Fruit fly (Drosophila melanogaster): Measurements from ENCODE around the gene CG8100.
A peak's percentile ranks its signal among the peaks of the same experiment; 100 is the strongest.

The CG8100 gene

DNA sequence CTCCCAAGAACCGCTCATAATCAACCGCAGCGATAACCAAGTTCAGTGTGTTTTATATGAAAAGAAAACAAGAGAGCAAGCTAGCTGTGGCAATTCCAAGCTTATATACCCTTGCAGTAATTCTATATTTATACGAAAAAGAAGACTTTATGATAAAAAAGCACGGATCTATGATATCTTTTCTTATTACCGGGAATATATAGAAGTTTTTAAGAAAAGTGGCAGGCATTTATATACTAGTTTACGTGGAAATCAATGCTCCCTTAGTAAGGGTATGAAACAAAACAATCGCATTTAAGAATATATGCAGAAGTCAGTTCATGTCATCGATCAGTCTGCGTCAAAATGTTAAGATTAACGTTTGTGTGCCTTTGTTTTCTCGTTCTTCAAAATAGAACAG lies at the start of gene CG8100:
CG8100 (plus strand) TSS at position 333 of the 400 bp plus-strand sequence.
- TF ChIP-seq CTCF (optimal IDR thresholded peaks at IDR 0.05) = no peak
- TF ChIP-seq CG8478 (optimal IDR thresholded peaks at IDR 0.05) = no peak

- TF ChIP-seq CG8478 (optimal IDR thresholded peaks at IDR 0.05) = no peak
- TF ChIP-seq CTCF (optimal IDR thresholded peaks at IDR 0.05) = no peak
Observed at dm6 chr3L:14034476-14034875, 48.9 kb upstream of the CG8100 start, which contains the start of gene CG6661. TSS of gene CG6661 (plus strand) at chr3L:14034776.

dm6 chr3L:14036867-14037313 lies 46.5 kb upstream of the CG8100 start, which contains the start of gene Hsp110:
TSS of gene Hsp110 (plus strand) at chr3L:14037019.
- TF ChIP-seq CTCF (optimal IDR thresholded peaks at IDR 0.05) = peak in 1 of 2 experiments; percentile 5
- no peak for TF ChIP-seq CG8478 (optimal IDR thresholded peaks at IDR 0.05)

DNA sequence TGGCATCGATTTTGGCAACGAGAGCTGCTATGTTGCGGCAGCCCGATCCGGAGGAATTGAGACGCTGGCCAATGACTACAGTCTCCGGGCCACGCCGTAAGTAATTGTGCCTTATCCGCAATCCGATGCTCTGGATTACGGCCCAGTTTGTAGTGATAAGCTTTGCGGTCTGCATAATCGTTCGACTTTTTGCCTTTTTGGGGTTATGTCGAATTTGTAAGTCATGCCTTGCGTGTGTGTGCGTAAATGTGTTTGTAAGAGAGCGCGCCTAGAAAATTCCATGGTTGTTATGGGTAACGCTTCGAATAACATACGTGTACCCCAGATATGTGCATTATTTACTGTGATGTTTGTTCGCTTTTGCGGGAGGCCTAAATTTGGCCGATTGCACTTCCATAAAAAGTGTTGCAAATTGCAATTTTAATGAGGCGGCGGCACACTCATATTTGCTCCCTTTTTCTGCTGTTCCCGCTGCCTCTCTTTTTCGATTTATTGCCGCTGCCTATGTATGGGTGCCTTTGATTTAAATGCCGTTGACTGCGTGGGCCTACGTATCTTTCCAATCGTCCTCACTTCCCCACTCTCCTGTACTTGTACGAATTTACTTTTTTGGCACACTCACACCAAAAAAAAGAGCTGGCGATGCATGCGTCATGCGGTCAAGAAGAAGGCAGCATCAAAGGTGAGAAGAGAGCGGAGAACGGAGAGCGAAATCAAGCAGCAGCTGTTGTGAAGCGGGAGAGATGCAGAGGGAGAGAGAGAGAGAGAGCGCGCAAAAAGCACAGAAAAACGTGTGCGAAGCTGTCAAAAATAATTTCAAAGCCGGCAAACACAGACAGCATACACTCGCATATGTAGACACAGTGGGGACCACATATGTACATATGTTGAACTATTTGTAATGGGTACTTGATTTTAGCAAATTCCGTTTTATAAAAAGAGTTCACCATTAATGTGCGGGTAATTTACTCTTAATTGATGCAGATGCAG lies 45.5 kb upstream of the CG8100 start:
- TF ChIP-seq CG8478 (optimal IDR thresholded peaks at IDR 0.05) = no peak

DNA sequence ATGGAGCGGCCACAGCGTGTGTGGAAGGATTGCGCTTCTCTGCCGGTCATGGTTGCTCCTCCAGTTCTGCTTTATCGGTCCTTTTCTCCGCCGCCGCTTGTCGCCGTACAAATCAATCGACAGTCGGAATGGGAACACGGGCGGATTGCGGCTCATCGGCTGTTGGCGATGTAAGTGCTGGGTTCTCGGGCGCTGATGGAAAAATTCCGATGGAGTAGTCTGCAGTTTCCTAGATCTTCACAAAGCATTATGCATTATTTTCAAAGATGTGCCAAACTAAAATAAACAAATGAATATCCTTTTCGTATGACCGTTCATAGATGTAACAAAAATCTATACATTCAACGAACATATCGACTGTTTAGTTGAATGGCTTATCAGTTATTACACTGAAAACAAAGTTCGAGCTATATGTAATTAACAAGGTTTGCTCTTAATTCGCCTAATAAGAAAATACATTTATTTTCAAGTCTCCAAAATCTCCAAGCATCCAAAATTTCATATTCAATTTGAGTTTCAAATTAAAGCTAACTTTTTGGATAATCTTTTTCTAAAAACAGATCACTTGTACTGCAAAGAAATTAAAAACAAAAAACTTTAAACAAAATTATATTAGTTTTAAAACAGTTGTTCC lies 33.7 kb upstream of the CG8100 start, which contains the start of gene Neurl4:
Neurl4 (minus strand) TSS at position 273 of the 634 bp plus-strand sequence.
- TF ChIP-seq CTCF (optimal IDR thresholded peaks at IDR 0.05) (no peak), CG8478 (optimal IDR thresholded peaks at IDR 0.05) (no peak)

- TF ChIP-seq CG8478 (optimal IDR thresholded peaks at IDR 0.05) = no peak
- no peak for TF ChIP-seq CTCF (optimal IDR thresholded peaks at IDR 0.05)
Observed at dm6 chr3L:14050944-14051548, 32.4 kb upstream of the CG8100 start, which contains the start of gene CG6833. TSS of gene CG6833 (plus strand) at chr3L:14051206.

DNA sequence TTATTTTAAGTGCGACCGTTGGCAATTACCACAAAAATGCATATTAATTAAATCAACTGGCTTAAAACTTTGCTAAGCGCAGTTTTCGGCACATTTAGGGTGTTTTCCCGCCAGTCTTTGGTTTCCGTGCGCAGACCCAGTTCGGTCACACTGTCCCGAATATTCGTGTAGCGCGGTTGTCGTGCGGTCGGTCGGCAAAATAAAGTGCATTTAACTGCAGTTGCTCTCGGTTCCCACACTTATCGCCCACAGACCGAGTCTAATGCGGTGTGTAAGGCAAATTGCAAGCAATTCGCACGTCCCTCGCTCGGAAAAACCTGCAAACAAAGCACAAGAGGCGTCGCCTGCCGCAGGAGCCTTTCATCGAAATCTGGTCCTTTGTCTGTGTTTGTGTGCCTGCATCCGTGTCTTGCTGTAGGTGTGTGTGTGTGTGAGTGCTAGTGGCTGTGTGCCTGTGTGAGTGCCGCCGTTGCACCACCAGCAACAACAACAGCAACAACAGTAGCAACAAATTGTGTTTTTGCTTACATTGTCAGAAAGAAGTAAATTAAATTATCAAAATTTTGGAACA lies 30.3 kb upstream of the CG8100 start, which contains the start of the genes CG13484 and Frl:
CG13484 (minus strand) TSS at position 7 of the 571 bp plus-strand sequence.
Frl (plus strand) TSS at position 143 of the 571 bp plus-strand sequence.
- TF ChIP-seq CG8478 (optimal IDR thresholded peaks at IDR 0.05) = no peak
- TF ChIP-seq CTCF (optimal IDR thresholded peaks at IDR 0.05) = peak; percentile 12 to 37

DNA sequence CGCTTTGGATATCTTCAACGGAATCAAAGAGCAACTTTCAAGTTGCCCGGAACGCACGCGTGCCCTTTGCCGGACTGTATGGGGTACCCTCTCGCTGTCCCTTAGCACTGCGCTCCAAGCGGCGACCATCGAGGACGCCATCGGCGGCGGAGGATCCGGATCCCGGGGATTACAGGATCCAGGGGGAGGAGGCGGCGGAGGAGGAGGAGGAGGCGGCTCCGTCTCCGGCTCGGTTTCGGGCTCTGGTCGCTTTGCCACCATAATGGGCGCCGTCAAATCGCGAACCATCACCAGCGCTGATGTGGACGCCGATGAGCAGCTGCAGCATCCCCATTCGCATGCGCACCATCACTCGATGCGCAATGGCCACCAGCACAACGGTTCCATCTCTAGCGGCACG lies 29.6 kb upstream of the CG8100 start:
- TF ChIP-seq CTCF (optimal IDR thresholded peaks at IDR 0.05) (no peak), CG8478 (optimal IDR thresholded peaks at IDR 0.05) (no peak)

DNA sequence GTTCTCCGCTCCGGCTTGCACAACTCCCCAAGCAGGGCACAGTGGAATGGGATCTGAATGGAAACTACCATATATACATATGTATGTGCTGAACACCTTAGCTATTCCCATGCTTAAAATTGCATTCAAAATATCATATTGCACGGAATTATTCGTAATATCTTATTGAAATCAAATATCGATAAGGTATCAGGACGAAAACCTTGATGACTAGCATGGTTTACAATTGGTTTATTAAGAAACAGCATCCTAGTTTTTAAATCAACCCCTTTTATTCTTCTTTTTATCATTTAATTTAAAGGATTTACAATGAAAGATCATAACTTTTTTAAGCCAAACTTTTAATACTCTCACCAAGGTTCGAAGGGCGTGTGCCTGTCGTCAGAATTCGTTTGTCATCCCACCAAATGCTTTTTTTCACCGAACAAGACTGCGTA lies 28.1 kb upstream of the CG8100 start:
- no peak for TF ChIP-seq CTCF (optimal IDR thresholded peaks at IDR 0.05)
- no peak for TF ChIP-seq CG8478 (optimal IDR thresholded peaks at IDR 0.05)

DNA sequence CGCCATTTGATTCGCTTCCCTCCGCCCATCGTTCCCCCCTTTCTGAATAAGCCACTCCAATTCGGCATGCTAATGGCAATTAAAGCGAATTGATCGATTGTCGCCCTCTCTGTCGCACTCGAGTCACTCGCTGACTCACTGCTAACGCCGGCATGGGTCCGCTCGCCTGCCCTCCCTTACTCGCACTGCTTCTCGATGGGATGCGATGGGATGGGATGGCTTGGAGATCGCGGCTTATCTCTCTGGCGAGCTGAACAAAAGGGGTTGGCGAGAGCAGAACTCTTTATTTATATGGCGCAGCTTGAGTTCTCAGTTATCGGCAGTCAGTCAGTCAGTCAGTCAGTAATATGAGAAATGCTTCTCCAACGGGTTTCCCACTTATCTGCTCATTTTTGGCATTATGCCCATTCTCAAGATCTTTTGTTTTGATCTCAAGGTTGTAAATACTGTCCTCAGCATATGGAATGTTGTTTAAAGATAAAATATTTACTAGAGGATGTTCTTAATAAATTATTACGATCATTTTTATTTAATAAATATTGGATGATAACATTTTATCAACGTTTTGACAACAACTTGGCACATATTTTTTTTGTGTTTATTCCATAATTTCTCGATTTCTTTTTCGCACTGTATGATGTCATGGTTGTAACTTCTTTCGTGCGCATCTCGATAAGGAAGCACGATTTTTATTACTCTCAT lies 27.4 kb upstream of the CG8100 start:
- TF ChIP-seq CTCF (optimal IDR thresholded peaks at IDR 0.05) (no peak), CG8478 (optimal IDR thresholded peaks at IDR 0.05) (no peak)

DNA sequence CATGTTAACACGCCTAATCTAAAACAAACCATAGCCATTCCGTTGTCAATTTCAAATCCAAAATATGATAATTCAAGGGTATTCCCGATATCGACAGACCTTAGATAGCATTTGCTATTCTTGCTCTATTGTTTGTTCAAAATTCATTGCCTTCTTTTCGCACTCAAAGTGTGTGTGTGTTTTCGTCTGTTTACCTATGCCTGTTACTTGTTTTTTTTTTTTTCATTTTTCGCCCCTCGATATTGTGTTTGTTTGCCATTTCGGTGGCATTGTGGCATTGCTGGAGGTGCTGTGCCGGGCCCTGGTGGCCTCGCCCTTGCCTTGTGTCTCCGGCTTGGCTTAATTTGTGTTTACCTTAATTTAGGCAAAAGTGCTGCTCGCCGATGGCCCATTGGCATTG lies 26.6 kb upstream of the CG8100 start:
- TF ChIP-seq CG8478 (optimal IDR thresholded peaks at IDR 0.05) (no peak), CTCF (optimal IDR thresholded peaks at IDR 0.05) (no peak)

DNA sequence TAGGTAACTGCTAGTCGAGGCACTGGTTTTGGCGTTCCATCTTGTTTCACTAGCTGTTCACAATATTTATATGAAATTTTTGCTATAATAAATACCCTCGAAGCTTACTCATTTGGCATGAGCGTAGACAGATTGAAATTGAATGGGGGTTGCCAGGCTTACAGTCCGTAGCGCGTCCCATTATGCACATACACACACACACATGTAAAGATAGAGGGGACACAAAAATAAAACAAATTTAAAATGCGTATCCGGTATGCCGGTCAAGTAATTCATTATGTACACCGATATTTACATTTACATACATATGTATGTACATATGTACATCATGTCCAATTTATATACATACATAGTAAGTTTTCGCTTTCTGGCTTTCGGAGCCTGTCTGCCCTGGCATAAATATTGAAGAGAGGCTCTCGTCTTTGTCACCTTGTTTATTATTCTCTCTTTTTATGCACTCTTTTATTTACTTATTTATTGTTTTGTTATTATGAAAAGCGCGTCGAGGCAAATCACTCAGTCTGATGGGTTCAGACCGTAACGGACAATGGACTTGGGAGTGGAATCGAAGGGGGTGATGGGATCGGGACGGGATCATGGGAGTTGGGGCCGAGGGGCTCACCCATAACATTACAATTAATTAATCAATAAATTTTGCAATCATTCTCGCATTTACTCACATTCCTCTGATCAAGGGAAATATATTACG lies 24.0 kb upstream of the CG8100 start:
- TF ChIP-seq CTCF (optimal IDR thresholded peaks at IDR 0.05) = no peak
- no peak for TF ChIP-seq CG8478 (optimal IDR thresholded peaks at IDR 0.05)

- TF ChIP-seq CTCF (optimal IDR thresholded peaks at IDR 0.05) (no peak), CG8478 (optimal IDR thresholded peaks at IDR 0.05) (no peak)
Observed at dm6 chr3L:14062702-14063101, 20.7 kb upstream of the CG8100 start.
